Fruit fly (Drosophila melanogaster) whole organism, prepupa: ENCODE data around the gene Klp98A.

Experiments used
- CG11762 ChIP-seq: fragments of 200-800 bp; sonication (Bioruptor generic); optimal IDR thresholded peaks from 3 replicates; lab custom pipeline; 2016; ENCODE audit warnings: missing biosample characterization, missing genetic modification characterization; ENCODE audit not compliant: insufficient read depth
- CG16779 ChIP-seq: fragments of 200-800 bp; sonication (Bioruptor generic); optimal IDR thresholded peaks from 3 replicates; lab custom pipeline; 2017; ENCODE audit warnings: missing biosample characterization, mild to moderate bottlenecking, missing genetic modification characterization
- Lpt ChIP-seq: fragments of 200-800 bp; sonication (Bioruptor generic); optimal IDR thresholded peaks from 3 replicates; lab custom pipeline; 2016; ENCODE audit warnings: missing biosample characterization, missing genetic modification characterization

- TF ChIP-seq Lpt (GFP tag; lab: Kevin White, UChicago), result peak; percentile 75
- TF ChIP-seq CG16779 (tag; lab: Kevin White, UChicago), result peak; percentile 28
- TF ChIP-seq CG11762 (GFP tag; lab: Kevin White, UChicago), result peak; percentile 86
Observed at dm6 chr3R:27553921-27554320, 5.0 kb downstream of the Klp98A start.
